Fruit fly (Drosophila melanogaster) whole organism: Measurements from ENCODE around the gene Prosbeta2R1.

ENCODE experiments used
- CG8478 ChIP-seq: fragments of >200 bp; optimal IDR thresholded peaks from 2 replicates; lab custom pipeline; 2018; ENCODE audit warnings: inconsistent platforms
- Dll ChIP-seq: fragments of >200 bp; optimal IDR thresholded peaks from 2 replicates; lab custom pipeline; 2017
- EcR ChIP-seq, 2 experiments: fragments of >200 bp; optimal IDR thresholded peaks; 2 replicates each; lab custom pipeline; 2017; ENCODE audit warnings: missing biosample characterization in 2 of 2, missing genetic modification characterization in 2 of 2, missing genetic modification reagents in 2 of 2
- pan ChIP-seq: fragments of >200 bp; optimal IDR thresholded peaks from 2 replicates; lab custom pipeline; 2017
- psq ChIP-seq: fragments of >200 bp; optimal IDR thresholded peaks from 2 replicates; lab custom pipeline; 2017
- usp ChIP-seq: fragments of >200 bp; optimal IDR thresholded peaks from 2 replicates; lab custom pipeline; 2017; ENCODE audit warnings: missing biosample characterization, missing genetic modification characterization, mixed read lengths

Prosbeta2R1 gene

dm6 chrX:5808654-5809053, at the start of gene Prosbeta2R1:
Prosbeta2R1 (plus strand) TSS chrX:5808954.
- TF ChIP-seq Dll (lab: Kevin White, UChicago): no peak
- TF ChIP-seq CG8478: no peak
- no peak for TF ChIP-seq EcR (GFP tag; optimal IDR thresholded peaks at IDR 0.05; lab: Kevin White, UChicago)
- TF ChIP-seq usp (GFP tag; lab: Kevin White, UChicago): no peak
- no peak for TF ChIP-seq pan (lab: Kevin White, UChicago)
- TF ChIP-seq psq (lab: Kevin White, UChicago): no peak

dm6 chrX:5763443-5764000, 45.2 kb upstream of the Prosbeta2R1 start:
- TF ChIP-seq EcR (GFP tag; optimal IDR thresholded peaks at IDR 0.05; lab: Kevin White, UChicago) (no peak), usp (GFP tag; lab: Kevin White, UChicago) (no peak), pan (lab: Kevin White, UChicago) (no peak), psq (lab: Kevin White, UChicago) (no peak), Dll (lab: Kevin White, UChicago) (no peak), CG8478 (no peak)

DNA sequence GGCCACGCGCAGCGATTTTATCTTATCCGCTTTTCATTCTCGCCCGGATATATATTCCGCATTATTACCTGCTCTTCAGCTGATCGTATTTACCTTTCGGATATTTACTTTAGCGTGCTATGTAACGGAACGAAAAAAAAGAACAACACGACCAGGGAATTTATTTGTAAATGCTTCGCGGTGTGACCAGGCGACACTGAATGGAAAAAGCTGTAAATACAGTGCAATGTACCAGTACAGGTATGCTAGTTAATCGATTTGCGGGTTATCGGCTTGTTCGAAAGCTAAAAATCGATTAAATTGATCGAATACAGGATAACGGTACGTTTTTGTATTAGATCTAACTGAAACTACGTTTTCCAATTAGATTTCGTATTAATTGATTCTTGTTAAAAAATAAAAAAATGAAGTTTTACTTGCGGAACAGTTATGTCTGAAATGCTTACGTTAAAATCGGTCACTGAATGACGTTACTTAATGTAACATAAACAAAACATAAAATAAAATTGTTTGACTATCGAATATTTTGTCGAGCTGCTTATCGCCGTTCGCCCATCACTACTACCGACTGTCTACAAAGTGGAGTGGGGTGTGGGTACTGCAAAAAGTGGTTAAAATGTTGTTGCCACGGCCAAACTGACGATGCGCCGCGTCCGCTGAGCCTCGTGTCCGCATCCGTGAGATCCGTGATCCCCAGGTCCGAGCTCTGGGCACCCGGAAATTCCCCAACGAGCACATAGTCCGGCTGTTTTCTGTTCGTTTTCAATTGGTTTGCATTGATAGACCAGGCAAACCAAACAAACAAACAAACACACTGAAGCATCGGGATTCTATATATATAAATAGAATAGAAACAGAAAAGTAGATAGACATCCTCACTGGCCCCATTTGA, 44.5 kb upstream of the Prosbeta2R1 start, which contains the start of the genes MAPk-Ak2 and CG42699:
TSS of gene MAPk-Ak2 (minus strand) at position 203 of the 892 bp plus-strand sequence.
TSS of gene CG42699 (plus strand) at position 553 of the 892 bp plus-strand sequence.
- TF ChIP-seq EcR (GFP tag; optimal IDR thresholded peaks at IDR 0.05; lab: Kevin White, UChicago) (no peak), usp (GFP tag; lab: Kevin White, UChicago) (no peak), pan (lab: Kevin White, UChicago) (no peak), Dll (lab: Kevin White, UChicago) (no peak)

DNA sequence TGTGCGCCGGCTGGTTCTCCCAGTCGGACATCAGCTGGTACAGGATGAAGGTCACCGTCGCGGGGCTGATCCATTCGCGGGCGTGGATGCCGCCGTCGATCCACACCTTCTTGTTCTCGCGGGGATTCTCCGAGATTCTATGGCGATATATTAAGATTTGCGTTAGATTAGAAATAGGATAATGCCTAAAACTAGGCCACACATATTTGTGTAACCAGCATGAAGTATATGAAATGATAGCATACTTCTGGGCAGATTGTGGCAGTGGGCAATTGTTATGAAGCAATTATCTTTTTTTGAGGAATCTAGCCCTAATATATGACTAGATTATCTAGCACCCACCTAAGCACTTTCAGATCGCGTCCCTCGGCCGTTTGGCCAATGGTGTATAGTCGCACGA, 42.0 kb upstream of the Prosbeta2R1 start:
- no peak for TF ChIP-seq EcR (GFP tag; optimal IDR thresholded peaks at IDR 0.05; lab: Kevin White, UChicago)
- TF ChIP-seq psq (lab: Kevin White, UChicago): no peak
- no peak for TF ChIP-seq CG8478
- no peak for TF ChIP-seq usp (GFP tag; lab: Kevin White, UChicago)
- TF ChIP-seq Dll (lab: Kevin White, UChicago): no peak
- TF ChIP-seq pan (lab: Kevin White, UChicago): no peak

dm6 chrX:5768602-5769251, 40.0 kb upstream of the Prosbeta2R1 start:
- TF ChIP-seq Dll (lab: Kevin White, UChicago) (no peak), CG8478 (no peak), pan (lab: Kevin White, UChicago) (no peak), usp (GFP tag; lab: Kevin White, UChicago) (no peak), EcR (GFP tag; optimal IDR thresholded peaks at IDR 0.05; lab: Kevin White, UChicago) (no peak), psq (lab: Kevin White, UChicago) (no peak)

- TF ChIP-seq Dll (lab: Kevin White, UChicago): peak; percentile 5
- no peak for TF ChIP-seq usp (GFP tag; lab: Kevin White, UChicago)
Observed at dm6 chrX:5770730-5771181, 38.0 kb upstream of the Prosbeta2R1 start, which contains the start of gene CG3097. CG3097 (minus strand) TSS chrX:5770780.

DNA sequence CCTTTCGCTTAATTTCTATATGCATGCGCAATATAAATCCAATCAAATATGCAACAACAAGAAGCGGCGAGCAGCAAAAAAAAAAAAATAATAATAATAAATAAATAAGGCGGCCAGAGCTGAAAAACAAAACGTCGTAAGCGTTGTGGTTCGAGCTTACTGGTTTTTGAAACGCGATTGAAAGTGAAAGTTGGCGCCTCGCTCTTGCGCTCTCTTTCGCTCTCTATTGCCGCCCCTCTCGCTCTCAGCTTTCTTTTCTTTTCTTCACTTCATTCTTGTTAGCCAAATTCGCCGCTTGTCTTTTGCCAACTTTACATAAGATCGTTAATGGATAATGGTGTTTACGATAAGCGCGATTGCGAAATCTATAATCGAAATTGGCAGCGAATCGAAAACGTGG, 36.3 kb upstream of the Prosbeta2R1 start:
- TF ChIP-seq Dll (lab: Kevin White, UChicago) (no peak), psq (lab: Kevin White, UChicago) (no peak), CG8478 (no peak), usp (GFP tag; lab: Kevin White, UChicago) (no peak), pan (lab: Kevin White, UChicago) (no peak), EcR (GFP tag; optimal IDR thresholded peaks at IDR 0.05; lab: Kevin White, UChicago) (no peak)

DNA sequence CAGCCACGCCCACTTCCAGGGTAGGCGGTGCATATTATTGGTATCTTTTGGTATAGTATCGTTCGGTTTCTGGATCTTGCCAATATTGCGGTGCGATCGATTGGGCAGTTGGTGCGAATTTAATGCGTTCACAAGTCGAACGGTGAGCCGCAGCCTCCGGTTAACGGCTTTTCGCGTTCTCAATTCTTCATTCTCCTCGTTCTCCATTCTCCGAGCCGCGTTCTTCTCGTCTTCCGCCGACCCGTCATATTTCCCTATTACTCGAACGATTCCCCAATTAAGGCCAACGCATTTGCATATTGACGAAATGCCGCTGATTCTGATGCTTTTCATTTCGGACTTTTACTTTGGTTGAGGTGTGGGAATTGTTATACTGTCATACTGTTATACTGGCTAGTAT, 32.2 kb upstream of the Prosbeta2R1 start, which contains the start of gene CG42264:
TSS of gene CG42264 (minus strand) at position 101 of the 400 bp plus-strand sequence.
- no peak for TF ChIP-seq psq (lab: Kevin White, UChicago)
- no peak for TF ChIP-seq CG8478

- TF ChIP-seq psq (lab: Kevin White, UChicago) (no peak), EcR (GFP tag; optimal IDR thresholded peaks at IDR 0.05; lab: Kevin White, UChicago) (no peak)
Observed at dm6 chrX:5781520-5781919, 27.2 kb upstream of the Prosbeta2R1 start, which contains the start of gene CG3108. CG3108 (minus strand) TSS chrX:5781620.

DNA sequence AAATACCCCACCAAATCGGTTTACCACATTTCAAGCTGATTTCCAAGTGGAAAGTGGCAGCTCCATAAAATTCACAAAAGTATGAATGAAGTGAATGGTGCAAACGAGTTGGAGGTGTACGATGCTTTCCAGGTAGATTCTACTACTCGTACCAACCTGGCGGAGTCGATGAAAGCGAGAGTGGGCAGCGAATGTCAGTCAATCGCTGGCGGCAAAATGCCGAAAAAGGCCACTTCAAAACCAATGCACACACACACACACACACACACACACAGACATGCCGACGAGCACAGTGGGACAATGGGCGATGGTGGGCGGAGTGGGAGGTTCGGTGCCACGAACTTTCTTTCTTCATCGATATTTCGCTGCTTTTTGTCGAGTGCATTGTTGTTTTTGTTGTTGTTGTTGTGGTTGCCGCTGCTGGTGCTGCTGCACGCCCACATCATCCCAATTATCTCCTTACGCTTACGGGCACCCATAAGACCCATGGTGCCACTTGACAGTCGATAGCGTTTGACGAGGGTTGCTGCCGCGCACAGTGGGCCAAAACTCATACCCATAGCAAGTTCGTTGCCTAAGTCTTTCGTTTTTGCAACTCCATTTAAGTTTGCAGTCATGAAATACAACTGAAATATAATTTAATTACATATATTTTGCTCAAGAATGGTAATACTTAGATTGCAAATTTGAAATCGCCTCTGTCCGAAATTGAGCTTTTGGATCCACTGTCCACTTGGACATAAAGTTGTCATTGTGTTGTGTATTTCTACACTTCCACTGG, 25.3 kb upstream of the Prosbeta2R1 start:
- TF ChIP-seq Dll (lab: Kevin White, UChicago) (no peak), usp (GFP tag; lab: Kevin White, UChicago) (no peak), EcR (GFP tag; optimal IDR thresholded peaks at IDR 0.05; lab: Kevin White, UChicago) (no peak), psq (lab: Kevin White, UChicago) (no peak), CG8478 (no peak), pan (lab: Kevin White, UChicago) (no peak)

DNA sequence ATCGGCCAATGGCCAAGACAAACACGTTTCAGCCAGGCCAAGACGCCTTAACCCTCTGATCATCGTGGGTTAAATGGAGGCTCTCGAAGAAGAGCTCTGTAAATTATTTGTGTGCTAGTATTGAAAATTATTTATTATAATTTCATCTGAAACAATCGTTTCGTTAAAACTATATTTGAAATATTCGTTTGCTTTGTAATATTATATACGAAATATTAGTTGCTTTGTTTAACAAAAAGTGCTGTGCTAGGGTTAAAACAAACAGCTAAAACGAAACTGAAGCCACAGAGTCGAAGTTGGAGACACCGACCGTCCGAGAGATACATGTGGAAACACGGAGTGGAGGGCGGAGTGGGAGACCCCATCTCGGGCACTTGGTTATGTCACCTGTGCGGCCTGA, 22.2 kb upstream of the Prosbeta2R1 start:
- no peak for TF ChIP-seq Dll (lab: Kevin White, UChicago)
- TF ChIP-seq psq (lab: Kevin White, UChicago): no peak
- TF ChIP-seq pan (lab: Kevin White, UChicago): no peak
